Worm (Caenorhabditis elegans): ENCODE data around the gene F18E9.7.

- TF ChIP-seq pha-4 (tag; optimal IDR thresholded peaks at IDR 0.05) = no peak
- no peak for TF ChIP-seq nhr-2 (tag; optimal IDR thresholded peaks at IDR 0.05)
- TF ChIP-seq nhr-237 (tag; optimal IDR thresholded peaks at IDR 0.05) = no peak
- no peak for TF ChIP-seq blmp-1 (tag; optimal IDR thresholded peaks at IDR 0.05)
- no peak for TF ChIP-seq snpc-4 (tag; optimal IDR thresholded peaks at IDR 0.05)
- no peak for TF ChIP-seq flh-1 (GFP tag; optimal IDR thresholded peaks at IDR 0.05)
- TF ChIP-seq mep-1 (tag; optimal IDR thresholded peaks at IDR 0.05) = no peak
- no peak for TF ChIP-seq cnd-1 (tag; optimal IDR thresholded peaks at IDR 0.05)
- no peak for TF ChIP-seq tbx-8 (GFP tag; optimal IDR thresholded peaks at IDR 0.05)
- TF ChIP-seq lsy-2 (tag; optimal IDR thresholded peaks at IDR 0.05) = no peak
Observed at ce11 chrX:8638679-8639184, 41.2 kb upstream of the F18E9.7 start.

Measured in whole organism, mixed stage, embryonic.